Worm (Caenorhabditis elegans) whole organism, L2 larva: ENCODE measurements around the gene bbs-4.

Source experiments
- C34F6.9 ChIP-seq: fragments of 150-350 bp; optimal IDR thresholded peaks from 2 replicates; lab custom pipeline; 2014; ENCODE audit warnings: missing biosample characterization, missing genetic modification characterization
- F13H6.1 ChIP-seq: sonication (generic microtip); optimal IDR thresholded peaks from 2 replicates; lab custom pipeline; 2016; ENCODE audit warnings: missing genetic modification characterization, missing compliant biosample characterization
- Y55F3AM.14 ChIP-seq: fragments of 200-800 bp; sonication (Bioruptor generic); optimal IDR thresholded peaks from 2 replicates; lab custom pipeline; 2018; ENCODE audit warnings: mild to moderate bottlenecking, missing genetic modification characterization, missing compliant biosample characterization
- ZK546.5 ChIP-seq: sonication (generic microtip); optimal IDR thresholded peaks from 2 replicates; lab custom pipeline; 2017; ENCODE audit warnings: missing biosample characterization, missing genetic modification characterization
- alr-1 ChIP-seq: fragments of 150-350 bp; optimal IDR thresholded peaks from 2 replicates; lab custom pipeline; 2014; ENCODE audit warnings: missing biosample characterization, missing genetic modification characterization
- ama-1 ChIP-seq: fragments of 150-350 bp; optimal IDR thresholded peaks from 2 replicates; lab custom pipeline; 2018; ENCODE audit warnings: inconsistent platforms
- ceh-82 ChIP-seq: fragments of 150-350 bp; optimal IDR thresholded peaks from 2 replicates; lab custom pipeline; 2014; ENCODE audit warnings: missing biosample characterization, missing genetic modification characterization
- crh-2 ChIP-seq: sonication (generic microtip); optimal IDR thresholded peaks from 2 replicates; lab custom pipeline; 2017; ENCODE audit warnings: missing biosample characterization, missing genetic modification characterization
- dmd-4 ChIP-seq: sonication (generic microtip); optimal IDR thresholded peaks from 2 replicates; lab custom pipeline; 2017; ENCODE audit warnings: missing biosample characterization, missing genetic modification characterization
- egl-27 ChIP-seq: sonication (generic microtip); optimal IDR thresholded peaks from 3 replicates; lab custom pipeline; 2017; ENCODE audit warnings: missing biosample characterization, missing genetic modification reagents, missing genetic modification characterization
- elt-1 ChIP-seq: fragments of 150-350 bp; optimal IDR thresholded peaks from 2 replicates; lab custom pipeline; 2014; ENCODE audit warnings: missing biosample characterization, missing genetic modification characterization
- elt-3 ChIP-seq: sonication (generic microtip); optimal IDR thresholded peaks from 2 replicates; lab custom pipeline; 2017; ENCODE audit warnings: missing biosample characterization, missing genetic modification characterization
- fos-1 ChIP-seq: fragments of 150-350 bp; optimal IDR thresholded peaks from 2 replicates; lab custom pipeline; 2014; ENCODE audit warnings: missing biosample characterization, missing genetic modification characterization
- gmeb-1 ChIP-seq: fragments of 150-350 bp; optimal IDR thresholded peaks from 2 replicates; lab custom pipeline; 2014; ENCODE audit warnings: missing biosample characterization, missing genetic modification characterization
- lin-11 ChIP-seq: fragments of 150-350 bp; sonication (generic microtip); optimal IDR thresholded peaks from 2 replicates; lab custom pipeline; 2014; ENCODE audit warnings: missing biosample characterization, missing genetic modification characterization, inconsistent platforms, mixed read lengths
- lin-13 ChIP-seq: fragments of 150-350 bp; optimal IDR thresholded peaks from 2 replicates; lab custom pipeline; 2014; ENCODE audit warnings: missing biosample characterization, missing genetic modification reagents, missing genetic modification characterization
- lin-39 ChIP-seq: fragments of 150-350 bp; optimal IDR thresholded peaks from 2 replicates; lab custom pipeline; 2014; ENCODE audit warnings: missing biosample characterization, missing genetic modification reagents, missing genetic modification characterization
- mab-5 ChIP-seq: fragments of 150-350 bp; optimal IDR thresholded peaks from 2 replicates; lab custom pipeline; 2014; ENCODE audit warnings: missing biosample characterization, missing genetic modification characterization
- mdl-1 ChIP-seq, 2 experiments: fragments of 150-350 bp in 1 of 2; sonication (generic microtip) in 1 of 2; optimal IDR thresholded peaks; 2 replicates each; lab custom pipeline; 2017; ENCODE audit warnings: missing biosample characterization in 2 of 2, missing genetic modification characterization in 2 of 2
- nhr-11 ChIP-seq: fragments of 150-350 bp; optimal IDR thresholded peaks from 2 replicates; lab custom pipeline; 2014; ENCODE audit warnings: missing biosample characterization, missing genetic modification characterization
- nhr-12 ChIP-seq: fragments of 150-350 bp; optimal IDR thresholded peaks from 2 replicates; lab custom pipeline; 2014; ENCODE audit warnings: missing biosample characterization, missing genetic modification characterization
- nhr-129 ChIP-seq: fragments of 150-350 bp; optimal IDR thresholded peaks from 2 replicates; lab custom pipeline; 2014; ENCODE audit warnings: missing biosample characterization, missing genetic modification characterization
- nhr-21 ChIP-seq: fragments of 150-350 bp; optimal IDR thresholded peaks from 2 replicates; lab custom pipeline; 2014; ENCODE audit warnings: missing biosample characterization, missing genetic modification characterization
- nhr-23 ChIP-seq: fragments of 150-350 bp; optimal IDR thresholded peaks from 2 replicates; lab custom pipeline; 2014; ENCODE audit warnings: missing biosample characterization, missing genetic modification reagents, missing genetic modification characterization
- nhr-237 ChIP-seq: fragments of 150-350 bp; optimal IDR thresholded peaks from 2 replicates; lab custom pipeline; 2014; ENCODE audit warnings: missing biosample characterization, missing genetic modification characterization
- sem-4 ChIP-seq: fragments of 150-350 bp; optimal IDR thresholded peaks from 2 replicates; lab custom pipeline; 2014; ENCODE audit warnings: missing biosample characterization, missing genetic modification reagents, missing genetic modification characterization
- skn-1 ChIP-seq: sonication (generic microtip); optimal IDR thresholded peaks from 2 replicates; lab custom pipeline; 2017; ENCODE audit warnings: missing biosample characterization, missing genetic modification characterization
- sma-3 ChIP-seq: sonication (generic microtip); optimal IDR thresholded peaks from 2 replicates; lab custom pipeline; 2016; ENCODE audit warnings: missing genetic modification reagents, missing genetic modification characterization, missing compliant biosample characterization
- sma-9 ChIP-seq, 2 experiments: fragments of 150-350 bp in 1 of 2; sonication (generic microtip) in 1 of 2; optimal IDR thresholded peaks; 2 replicates each; lab custom pipeline; 2014 to 2016; ENCODE audit warnings: missing genetic modification characterization in 2 of 2, mild to moderate bottlenecking in 1 of 2, missing biosample characterization in 1 of 2, missing compliant biosample characterization in 1 of 2, missing genetic modification reagents in 1 of 2, moderate library complexity in 1 of 2
- unc-55 ChIP-seq: fragments of 150-350 bp; sonication (generic microtip); optimal IDR thresholded peaks from 3 replicates; lab custom pipeline; 2014; ENCODE audit warnings: missing biosample characterization, missing genetic modification reagents, missing genetic modification characterization
- ztf-1 ChIP-seq: fragments of 200-800 bp; sonication (Bioruptor generic); conservative IDR thresholded peaks from 2 replicates; pipeline ENCODE4 v1.3.6; 2022; ENCODE audit warnings: missing genetic modification characterization, missing compliant biosample characterization
- ztf-4 ChIP-seq: fragments of 150-350 bp; optimal IDR thresholded peaks from 2 replicates; lab custom pipeline; 2014; ENCODE audit warnings: missing biosample characterization, missing genetic modification characterization

Gene bbs-4

DNA sequence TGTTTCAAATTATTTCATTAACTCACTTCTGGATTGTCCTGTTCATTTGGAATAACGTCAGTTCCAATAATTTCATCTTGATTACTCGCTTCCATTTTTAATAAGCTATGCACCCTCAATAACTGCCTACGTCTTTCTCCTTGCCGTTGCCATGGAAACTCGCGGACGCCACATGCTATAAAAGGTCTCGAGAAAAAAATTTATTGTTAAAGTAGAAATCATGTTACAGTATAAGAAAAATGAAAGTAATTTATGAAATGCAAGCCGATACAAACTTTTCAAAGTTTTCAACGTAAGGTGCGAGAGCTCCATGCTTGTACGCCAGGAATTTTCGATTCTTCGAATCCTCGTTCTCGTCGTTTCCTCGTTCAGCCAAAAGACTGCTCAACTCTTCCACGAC is at the start of gene bbs-4:
TSS of gene bbs-4 (minus strand) at position 101 of the 400 bp plus-strand sequence.
- TF ChIP-seq lin-13 (GFP tag; lab: Kevin White, UChicago) (no peak), skn-1 (no peak), egl-27 (tag; lab: Kevin White, UChicago) (no peak), F13H6.1 (tag; lab: Kevin White, UChicago) (no peak), mab-5 (tag; lab: Kevin White, UChicago) (no peak), ztf-1 (no peak), mdl-1 (tag; optimal IDR thresholded peaks at IDR 0.05; lab: Kevin White, UChicago) (no peak), crh-2 (no peak), lin-39 (tag; lab: Kevin White, UChicago) (no peak)

DNA sequence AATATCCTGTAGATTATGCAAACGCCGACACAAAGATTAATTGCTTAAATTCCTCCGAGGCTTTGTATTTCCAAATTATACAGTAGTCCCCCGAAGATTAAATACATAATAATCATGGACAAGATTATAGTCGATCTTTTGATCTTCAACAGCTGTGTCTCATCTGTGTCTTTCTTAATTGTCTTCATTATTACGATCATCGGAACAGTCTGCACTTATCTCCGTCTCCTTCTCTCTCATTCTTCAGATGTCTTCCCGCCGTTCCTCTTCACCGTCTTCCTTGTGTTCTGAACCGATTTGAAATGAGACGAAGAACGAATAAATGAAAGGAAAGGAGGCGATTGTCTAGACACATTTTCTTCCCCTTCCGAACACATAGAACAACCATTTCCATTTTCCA is 49.1 kb upstream of the bbs-4 start:
- TF ChIP-seq sem-4 (peak; percentile 63), sma-9 (GFP tag; optimal IDR thresholded peaks at IDR 0.05; lab: Kevin White, UChicago) (peak; percentile 71), sma-9 (tag; optimal IDR thresholded peaks at IDR 0.05; lab: Kevin White, UChicago) (no peak), ZK546.5 (no peak)

DNA sequence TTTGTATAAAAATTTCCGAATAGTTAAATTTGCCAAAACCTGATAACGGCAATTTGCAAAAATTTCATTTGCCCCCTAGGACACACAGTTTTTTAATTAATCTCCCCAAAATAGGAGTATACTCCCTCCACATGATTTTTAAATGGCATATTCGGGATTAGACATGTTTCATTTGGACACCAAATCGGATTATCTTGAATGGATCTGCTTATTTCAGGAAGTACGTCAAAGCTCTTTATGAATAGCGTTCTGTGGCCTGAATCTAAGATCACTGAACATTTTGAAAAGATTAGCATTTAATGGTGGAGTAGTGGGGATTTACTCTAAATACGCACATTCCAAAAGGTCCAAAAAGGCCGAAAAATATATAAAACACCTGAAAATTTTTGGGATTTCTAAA is 46.6 kb upstream of the bbs-4 start:
- TF ChIP-seq skn-1, result no peak
- no peak for TF ChIP-seq gmeb-1 (tag; lab: Kevin White, UChicago)
- no peak for TF ChIP-seq ztf-1
- no peak for TF ChIP-seq Y55F3AM.14 (GFP tag; lab: Kevin White, UChicago)
- peak; percentile 35 for TF ChIP-seq sma-9 (GFP tag; optimal IDR thresholded peaks at IDR 0.05; lab: Kevin White, UChicago)
- TF ChIP-seq sma-9 (tag; optimal IDR thresholded peaks at IDR 0.05; lab: Kevin White, UChicago), result no peak

DNA sequence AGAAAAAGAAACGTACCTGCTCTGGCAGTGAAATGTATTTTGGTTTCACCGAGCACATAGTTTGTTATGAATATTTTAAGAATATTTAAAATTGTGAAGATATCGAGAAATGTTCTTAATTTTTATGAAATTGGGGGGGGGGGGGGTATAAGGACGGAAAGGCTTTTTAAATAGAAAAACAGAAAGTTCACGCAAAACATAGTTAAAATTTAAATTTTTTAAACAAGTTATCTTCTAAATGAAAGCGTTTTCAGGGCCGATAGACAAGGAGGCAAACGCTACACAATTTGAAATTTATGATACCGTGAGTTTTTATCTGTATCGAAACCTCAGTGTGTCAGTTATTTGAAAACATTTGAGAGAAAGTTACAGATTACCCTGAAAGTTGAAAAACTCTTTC is 43.8 kb upstream of the bbs-4 start, which contains the start of gene C15H7.4:
TSS of gene C15H7.4 (minus strand) at position 101 of the 400 bp plus-strand sequence.
- TF ChIP-seq ceh-82 (tag; lab: Kevin White, UChicago), result no peak
- TF ChIP-seq lin-39 (tag; lab: Kevin White, UChicago), result no peak
- TF ChIP-seq lin-11 (tag; lab: Kevin White, UChicago), result no peak
- no peak for TF ChIP-seq sma-3 (GFP tag; lab: Kevin White, UChicago)
- no peak for TF ChIP-seq nhr-129 (tag; lab: Kevin White, UChicago)
- TF ChIP-seq alr-1 (tag; lab: Kevin White, UChicago), result no peak
- TF ChIP-seq ztf-4 (tag; lab: Kevin White, UChicago), result no peak
- no peak for TF ChIP-seq egl-27 (tag; lab: Kevin White, UChicago)
- TF ChIP-seq F13H6.1 (tag; lab: Kevin White, UChicago), result no peak
- TF ChIP-seq nhr-12, result no peak
- no peak for TF ChIP-seq unc-55

DNA sequence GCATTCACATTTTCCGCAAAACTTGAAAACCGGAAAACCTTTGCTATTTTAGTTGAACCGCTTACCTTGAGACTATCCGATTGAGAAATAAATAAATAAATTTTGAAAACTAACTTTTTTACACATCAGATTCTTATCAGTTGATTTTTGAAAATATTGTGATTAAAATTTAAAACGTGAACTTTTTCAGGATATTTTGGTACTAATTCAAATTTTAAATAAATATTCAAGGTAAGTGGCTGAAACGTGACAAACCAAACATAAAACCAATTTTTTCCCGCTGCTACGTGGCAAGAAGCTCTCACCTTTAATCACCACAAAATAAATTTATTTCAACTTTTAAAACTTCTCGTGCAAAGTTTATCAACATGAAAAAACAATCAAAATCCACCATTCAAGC is 39.9 kb upstream of the bbs-4 start, which contains the start of gene C15H7.3:
TSS of gene C15H7.3 (minus strand) at position 101 of the 400 bp plus-strand sequence.
- TF ChIP-seq nhr-21 (tag; lab: Kevin White, UChicago) (no peak), ceh-82 (tag; lab: Kevin White, UChicago) (no peak), elt-1 (tag; lab: Kevin White, UChicago) (no peak), fos-1 (tag; lab: Kevin White, UChicago) (no peak), elt-3 (tag; lab: Kevin White, UChicago) (no peak), lin-11 (tag; lab: Kevin White, UChicago) (no peak), gmeb-1 (tag; lab: Kevin White, UChicago) (no peak), nhr-11 (tag; lab: Kevin White, UChicago) (no peak), sma-9 (GFP tag; optimal IDR thresholded peaks at IDR 0.05; lab: Kevin White, UChicago) (no peak), sma-9 (tag; optimal IDR thresholded peaks at IDR 0.05; lab: Kevin White, UChicago) (no peak), nhr-23 (no peak), ama-1 (lab: Kevin White, UChicago) (no peak), lin-39 (tag; lab: Kevin White, UChicago) (no peak), F13H6.1 (tag; lab: Kevin White, UChicago) (no peak), dmd-4 (no peak), skn-1 (no peak), C34F6.9 (no peak), unc-55 (no peak), mab-5 (tag; lab: Kevin White, UChicago) (no peak), nhr-237 (tag; lab: Kevin White, UChicago) (no peak)
